Worm (Caenorhabditis elegans) whole organism, late embryonic: ENCODE measurements around the gene mut-15.
"Not testable (repeated sequence)": the region's sequence is repeated elsewhere in the genome, so short reads cannot be mapped to it uniquely, and the experiment has no call there.

Experiments used
- C08G9.2 ChIP-seq: sonication (generic microtip); optimal IDR thresholded peaks from 2 replicates; lab custom pipeline; 2016; ENCODE audit warnings: mild to moderate bottlenecking, missing genetic modification characterization, moderate library complexity, missing compliant biosample characterization
- F13H6.1 ChIP-seq: sonication (generic microtip); optimal IDR thresholded peaks from 2 replicates; lab custom pipeline; 2016; ENCODE audit warnings: missing genetic modification characterization, missing compliant biosample characterization
- K09A11.1 ChIP-seq: sonication (generic microtip); optimal IDR thresholded peaks from 2 replicates; lab custom pipeline; 2017; ENCODE audit warnings: antibody characterized with exemption, mild to moderate bottlenecking, missing genetic modification characterization, missing compliant biosample characterization; ENCODE audit not compliant: insufficient read depth
- Y22D7AL.16 ChIP-seq: sonication (generic microtip); optimal IDR thresholded peaks from 2 replicates; lab custom pipeline; 2016; ENCODE audit warnings: missing genetic modification characterization, missing compliant biosample characterization
- ahr-1 ChIP-seq: sonication (generic microtip); optimal IDR thresholded peaks from 2 replicates; lab custom pipeline; 2016; ENCODE audit warnings: missing genetic modification characterization, missing compliant biosample characterization
- ama-1 ChIP-seq: fragments of 150-350 bp; optimal IDR thresholded peaks from 2 replicates; lab custom pipeline; 2014
- ceh-18 ChIP-seq: sonication (generic microtip); optimal IDR thresholded peaks from 2 replicates; lab custom pipeline; 2016; ENCODE audit warnings: missing genetic modification characterization, missing compliant biosample characterization
- ceh-24 ChIP-seq: sonication (generic microtip); optimal IDR thresholded peaks from 2 replicates; lab custom pipeline; 2016; ENCODE audit warnings: mild to moderate bottlenecking, missing genetic modification characterization, missing compliant biosample characterization
- ceh-34 ChIP-seq: sonication (generic microtip); optimal IDR thresholded peaks from 2 replicates; lab custom pipeline; 2016; ENCODE audit warnings: mild to moderate bottlenecking, missing genetic modification characterization, missing compliant biosample characterization
- ceh-48 ChIP-seq: sonication (generic microtip); optimal IDR thresholded peaks from 2 replicates; lab custom pipeline; 2016; ENCODE audit warnings: missing genetic modification characterization, inconsistent platforms, missing compliant biosample characterization
- ceh-6 ChIP-seq: fragments of 200-800 bp; sonication (Bioruptor generic); optimal IDR thresholded peaks from 2 replicates; lab custom pipeline; 2018; ENCODE audit warnings: mild to moderate bottlenecking, missing genetic modification characterization, missing compliant biosample characterization
- che-1 ChIP-seq: sonication (generic microtip); optimal IDR thresholded peaks from 2 replicates; lab custom pipeline; 2016; ENCODE audit warnings: mild to moderate bottlenecking, missing genetic modification characterization, missing compliant biosample characterization
- ets-4 ChIP-seq: sonication (generic microtip); optimal IDR thresholded peaks from 2 replicates; lab custom pipeline; 2016; ENCODE audit warnings: missing genetic modification characterization, missing compliant biosample characterization
- eyg-1 ChIP-seq: sonication (generic microtip); optimal IDR thresholded peaks from 2 replicates; lab custom pipeline; 2016; ENCODE audit warnings: missing genotype, missing genetic modification characterization, missing compliant biosample characterization
- fax-1 ChIP-seq: sonication (generic microtip); optimal IDR thresholded peaks from 2 replicates; lab custom pipeline; 2016; ENCODE audit warnings: missing genotype, missing genetic modification characterization, missing compliant biosample characterization
- fkh-10 ChIP-seq: fragments of 150-350 bp; optimal IDR thresholded peaks from 2 replicates; lab custom pipeline; 2014; ENCODE audit warnings: missing biosample characterization, missing genetic modification reagents, missing genetic modification characterization
- hlh-13 ChIP-seq: fragments of 200-800 bp; sonication (Bioruptor generic); optimal IDR thresholded peaks from 2 replicates; lab custom pipeline; 2018; ENCODE audit warnings: mild to moderate bottlenecking, missing genetic modification characterization, missing compliant biosample characterization
- hlh-8 ChIP-seq: sonication (generic microtip); optimal IDR thresholded peaks from 2 replicates; lab custom pipeline; 2016; ENCODE audit warnings: missing genotype, missing genetic modification characterization, missing compliant biosample characterization
- lim-6 ChIP-seq: sonication (generic microtip); optimal IDR thresholded peaks from 2 replicates; lab custom pipeline; 2016; ENCODE audit warnings: missing genetic modification characterization, missing compliant biosample characterization
- lin-11 ChIP-seq: fragments of 200-800 bp; sonication (Bioruptor generic); optimal IDR thresholded peaks from 2 replicates; lab custom pipeline; 2018; ENCODE audit warnings: mild to moderate bottlenecking, missing genetic modification characterization, missing compliant biosample characterization
- madf-2 ChIP-seq: sonication (generic microtip); optimal IDR thresholded peaks from 2 replicates; lab custom pipeline; 2017; ENCODE audit warnings: missing genetic modification characterization, missing compliant biosample characterization
- mec-3 ChIP-seq: sonication (generic microtip); optimal IDR thresholded peaks from 2 replicates; lab custom pipeline; 2016; ENCODE audit warnings: borderline replicate concordance, missing genetic modification characterization, missing compliant biosample characterization
- nfya-1 ChIP-seq: sonication (generic microtip); optimal IDR thresholded peaks from 2 replicates; lab custom pipeline; 2017; ENCODE audit warnings: missing genetic modification characterization, mild to moderate bottlenecking, missing compliant biosample characterization, antibody characterized with exemption, moderate library complexity
- nhr-11 ChIP-seq: fragments of 150-350 bp; optimal IDR thresholded peaks from 2 replicates; lab custom pipeline; 2014; ENCODE audit warnings: missing biosample characterization, missing genetic modification characterization
- nhr-232 ChIP-seq: sonication (generic microtip); optimal IDR thresholded peaks from 2 replicates; lab custom pipeline; 2016; ENCODE audit warnings: missing genetic modification characterization, missing compliant biosample characterization
- pag-3 ChIP-seq: sonication (generic microtip); optimal IDR thresholded peaks from 2 replicates; lab custom pipeline; 2016; ENCODE audit warnings: missing compliant biosample characterization, missing genetic modification characterization, borderline replicate concordance
- pat-9 ChIP-seq: fragments of 200-800 bp; sonication (Bioruptor generic); optimal IDR thresholded peaks from 2 replicates; lab custom pipeline; 2018; ENCODE audit warnings: mild to moderate bottlenecking, missing genetic modification characterization, moderate library complexity, missing compliant biosample characterization
- pax-1 ChIP-seq: fragments of 150-350 bp; optimal IDR thresholded peaks from 2 replicates; lab custom pipeline; 2014; ENCODE audit warnings: missing biosample characterization, missing genetic modification characterization
- pha-4 ChIP-seq: fragments of 150-350 bp; optimal IDR thresholded peaks from 2 replicates; lab custom pipeline; 2018; ENCODE audit warnings: missing biosample characterization, missing genetic modification reagents, missing genetic modification characterization
- pqm-1 ChIP-seq: sonication (generic microtip); optimal IDR thresholded peaks from 2 replicates; lab custom pipeline; 2016; ENCODE audit warnings: missing genetic modification characterization, missing compliant biosample characterization
- rnt-1 ChIP-seq: sonication (generic microtip); optimal IDR thresholded peaks from 2 replicates; lab custom pipeline; 2016; ENCODE audit warnings: missing genetic modification characterization, missing compliant biosample characterization
- sox-4 ChIP-seq: sonication (generic microtip); optimal IDR thresholded peaks from 2 replicates; lab custom pipeline; 2017; ENCODE audit warnings: mild to moderate bottlenecking, missing genetic modification characterization, inconsistent platforms, missing compliant biosample characterization
- syd-9 ChIP-seq: sonication (generic microtip); optimal IDR thresholded peaks from 2 replicates; lab custom pipeline; 2016; ENCODE audit warnings: mild to moderate bottlenecking, missing genetic modification characterization, moderate library complexity, missing compliant biosample characterization
- tbx-7 ChIP-seq: sonication (generic microtip); optimal IDR thresholded peaks from 2 replicates; lab custom pipeline; 2016; ENCODE audit warnings: missing genotype, missing genetic modification characterization, missing compliant biosample characterization
- unc-3 ChIP-seq, 2 experiments: fragments of 200-800 bp in 1 of 2; sonication (Bioruptor generic) in 1 of 2; sonication (generic microtip) in 1 of 2; conservative IDR thresholded peaks in 1 of 2; optimal IDR thresholded peaks in 1 of 2; 2 replicates each; pipeline versions ENCODE4 v1.3.6 to Lab custom; 2016 to 2022; ENCODE audit warnings: missing compliant biosample characterization in 2 of 2, missing genetic modification characterization in 2 of 2, missing genetic modification reagents in 1 of 2
- unc-55 ChIP-seq: sonication (generic microtip); optimal IDR thresholded peaks from 2 replicates; lab custom pipeline; 2017; ENCODE audit warnings: missing biosample characterization, missing genetic modification reagents, missing genetic modification characterization
- zip-5 ChIP-seq: sonication (generic microtip); optimal IDR thresholded peaks from 2 replicates; lab custom pipeline; 2016; ENCODE audit warnings: missing genetic modification characterization, missing compliant biosample characterization

The mut-15 gene

DNA sequence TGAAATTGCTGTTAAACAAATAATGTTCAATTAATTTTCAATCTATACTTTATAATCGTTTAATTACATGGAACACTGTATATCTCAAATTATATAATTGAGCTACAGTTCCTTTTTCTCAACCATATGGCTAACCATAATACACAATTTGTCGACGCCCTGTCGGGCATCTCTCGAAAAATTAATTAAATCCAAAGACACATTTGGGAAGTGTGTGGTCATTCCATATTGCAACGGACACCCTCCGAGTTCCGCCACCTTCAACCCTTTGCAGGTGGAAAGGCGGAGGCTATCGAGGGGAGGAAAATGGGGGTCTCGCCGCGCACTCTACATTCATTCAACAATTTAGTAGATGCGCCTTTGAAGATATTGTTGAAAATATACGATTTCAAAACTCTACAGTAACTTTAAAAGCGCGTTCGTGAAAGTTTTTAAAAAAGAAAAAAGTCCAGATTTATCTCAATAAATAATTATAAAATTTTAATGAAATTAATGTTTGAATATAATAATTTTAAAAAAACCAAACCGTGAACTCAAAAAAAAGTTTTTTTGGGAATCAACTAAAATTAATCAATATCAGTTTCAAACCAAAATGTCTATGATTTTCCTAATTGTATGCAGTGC, 26.7 kb downstream of the mut-15 start, which contains the start of gene F14H8.8:
Gene F14H8.8, plus strand, starts transcription at position 574 of the 624 bp plus-strand sequence.
- no peak for TF ChIP-seq hlh-13 (GFP tag; lab: Kevin White, UChicago)
- TF ChIP-seq pat-9 (tag; lab: Kevin White, UChicago): no peak
- no peak for TF ChIP-seq nhr-11 (tag; lab: Kevin White, UChicago)
- TF ChIP-seq F13H6.1 (tag; lab: Kevin White, UChicago): no peak
- no peak for TF ChIP-seq lin-11 (tag; lab: Kevin White, UChicago)
- TF ChIP-seq ceh-18 (tag; lab: Kevin White, UChicago): no peak
- TF ChIP-seq ama-1 (lab: Kevin White, UChicago): no peak
- no peak for TF ChIP-seq Y22D7AL.16 (tag; lab: Kevin White, UChicago)
- TF ChIP-seq hlh-8 (tag; lab: Kevin White, UChicago): no peak
- TF ChIP-seq che-1: no peak
- TF ChIP-seq fkh-10 (GFP tag; lab: Kevin White, UChicago): no peak
- no peak for TF ChIP-seq rnt-1 (tag; lab: Kevin White, UChicago)
- no peak for TF ChIP-seq ceh-34 (tag; lab: Kevin White, UChicago)
- TF ChIP-seq lim-6: no peak
- TF ChIP-seq mec-3: no peak
- TF ChIP-seq pax-1 (tag; lab: Kevin White, UChicago): no peak
- TF ChIP-seq eyg-1 (tag; lab: Kevin White, UChicago): no peak

DNA sequence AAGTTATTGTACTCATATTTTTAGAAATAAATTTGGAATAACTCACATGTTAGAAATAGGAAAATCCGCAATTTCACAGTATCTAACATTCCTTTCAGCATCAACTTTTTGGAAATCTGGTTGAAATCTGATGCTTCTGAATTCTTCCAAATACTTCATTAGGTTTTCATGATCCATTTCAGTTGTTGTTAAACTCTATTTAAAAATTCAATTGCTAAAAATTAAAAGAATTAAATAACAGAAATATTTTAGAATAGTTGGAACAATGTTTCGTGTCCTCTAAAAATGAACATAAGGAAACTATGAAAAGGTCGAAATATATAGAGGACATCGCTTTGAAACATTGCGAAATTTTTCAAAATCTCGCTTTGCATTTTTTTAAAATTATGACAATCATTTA, 29.0 kb downstream of the mut-15 start, which contains the start of gene cng-1:
Gene cng-1, minus strand, starts transcription at position 101 of the 400 bp plus-strand sequence.
- not testable (repeated sequence) for TF ChIP-seq zip-5; madf-2 (tag; lab: Kevin White, UChicago); nhr-232 (tag; lab: Kevin White, UChicago)

DNA sequence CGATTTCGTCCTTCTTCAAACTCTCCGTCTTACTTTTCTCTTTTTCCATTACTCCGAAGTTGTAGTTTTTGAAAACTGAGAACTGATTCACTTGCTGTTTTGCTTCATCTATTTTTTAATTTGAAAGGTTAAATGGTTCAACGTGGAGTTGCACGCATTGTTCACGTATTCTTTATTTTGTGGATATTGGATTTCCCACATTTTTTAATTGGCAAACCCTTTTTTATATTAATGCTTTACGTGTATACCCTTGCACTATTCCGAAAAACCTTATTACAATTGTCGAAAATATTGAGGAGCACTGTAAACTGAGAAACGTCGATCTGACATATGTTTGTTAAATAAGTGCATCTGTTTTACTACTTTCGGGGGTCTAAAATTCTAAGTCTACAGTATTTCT, 34.4 kb downstream of the mut-15 start, which contains the start of gene melo-3:
Gene melo-3, minus strand, starts transcription at position 101 of the 400 bp plus-strand sequence.
- not testable (repeated sequence) for TF ChIP-seq tbx-7 (tag; lab: Kevin White, UChicago); zip-5; ceh-24 (tag; lab: Kevin White, UChicago)

DNA sequence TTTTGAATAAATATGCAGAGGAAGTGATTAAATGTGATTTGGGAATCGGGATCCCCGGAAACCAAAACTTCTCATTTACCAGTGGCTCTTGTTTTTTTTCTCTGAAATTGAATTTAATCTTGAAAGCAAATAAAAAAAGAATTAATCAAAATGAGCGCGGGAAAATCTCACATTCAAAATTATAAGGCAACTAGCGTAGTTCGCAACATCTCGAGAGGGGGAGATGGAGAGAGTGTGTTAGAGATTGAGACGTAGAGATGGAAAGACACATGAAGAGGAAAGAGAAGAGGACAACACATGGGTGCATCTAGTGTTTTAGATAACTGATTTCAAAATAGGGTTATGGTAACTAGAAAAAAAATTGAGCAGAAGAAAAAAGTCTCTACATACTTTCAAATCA, 45.8 kb downstream of the mut-15 start, which contains the start of gene sdc-3:
Gene sdc-3, minus strand, starts transcription at position 101 of the 400 bp plus-strand sequence.
- TF ChIP-seq ama-1 (lab: Kevin White, UChicago) (no peak), nfya-1 (tag; lab: Kevin White, UChicago) (no peak), mec-3 (no peak), syd-9 (tag; lab: Kevin White, UChicago) (no peak), C08G9.2 (tag; lab: Kevin White, UChicago) (no peak), unc-55 (peak; percentile 17), pag-3 (tag; lab: Kevin White, UChicago) (no peak)

DNA sequence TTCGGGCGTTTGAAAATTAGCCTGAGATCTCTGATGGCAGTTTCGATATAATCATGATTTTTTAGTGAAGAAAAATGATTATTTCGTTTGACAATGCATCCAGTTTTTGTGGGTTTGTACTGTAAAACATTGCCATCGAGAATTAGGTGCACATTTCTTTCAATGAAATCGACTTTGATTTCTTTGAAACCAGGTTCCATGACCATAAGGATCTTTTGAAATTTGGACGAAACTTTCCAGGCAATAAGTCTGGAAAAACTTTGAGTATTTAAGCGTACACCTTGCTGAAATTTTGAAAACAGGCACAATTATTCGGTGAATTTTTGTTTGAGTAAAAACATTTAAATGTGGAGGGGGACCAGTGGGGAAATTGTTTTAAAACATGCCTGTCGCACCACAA, 49.4 kb downstream of the mut-15 start:
- no peak for TF ChIP-seq fax-1
- TF ChIP-seq unc-3 (GFP tag; conservative IDR thresholded peaks at IDR 0.05; lab: Robert Waterston, UW): no peak
- no peak for TF ChIP-seq unc-3 (tag; optimal IDR thresholded peaks at IDR 0.05; lab: Kevin White, UChicago)
- no peak for TF ChIP-seq ceh-34 (tag; lab: Kevin White, UChicago)

DNA sequence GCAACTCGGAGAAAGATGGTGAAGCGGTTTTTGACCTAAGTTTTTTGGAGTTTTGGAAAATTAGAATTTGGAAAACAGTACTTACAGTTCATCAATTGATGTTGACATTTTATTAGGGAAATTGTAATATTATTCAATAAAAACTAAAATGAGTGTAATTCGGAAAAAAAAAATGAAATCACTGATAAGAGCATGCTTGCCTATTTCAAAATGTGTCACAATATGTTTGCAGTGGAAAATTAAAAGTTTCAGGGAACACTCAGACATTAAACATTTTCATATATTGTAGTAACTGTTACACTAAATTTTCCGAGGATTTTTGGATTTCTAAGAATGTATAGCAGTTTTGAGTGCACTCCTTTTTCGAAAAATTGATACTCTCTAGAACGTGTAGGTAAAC, 50.0 kb downstream of the mut-15 start, which contains the start of the genes fbxa-82 and C25D7.5:
Gene fbxa-82, minus strand, starts transcription at position 163 of the 400 bp plus-strand sequence.
Gene C25D7.5, plus strand, starts transcription at position 283 of the 400 bp plus-strand sequence.
- TF ChIP-seq lin-11 (tag; lab: Kevin White, UChicago) (no peak), pqm-1 (tag; lab: Kevin White, UChicago) (no peak), K09A11.1 (tag; lab: Kevin White, UChicago) (no peak), ceh-48 (no peak), ahr-1 (tag; lab: Kevin White, UChicago) (no peak), che-1 (no peak), pha-4 (tag; lab: Kevin White, UChicago) (no peak), sox-4 (tag; lab: Kevin White, UChicago) (no peak), nhr-11 (tag; lab: Kevin White, UChicago) (no peak), ceh-6 (GFP tag; lab: Kevin White, UChicago) (no peak), ceh-34 (tag; lab: Kevin White, UChicago) (no peak), ets-4 (tag; lab: Kevin White, UChicago) (no peak), lim-6 (no peak), ama-1 (lab: Kevin White, UChicago) (no peak)
